Worm (Caenorhabditis elegans) whole organism, L2 larva: ENCODE results near the gene Y57A10C.9.

Experiments
- fos-1 ChIP-seq: fragments of 150-350 bp; optimal IDR thresholded peaks from 2 replicates; lab custom pipeline; 2014; ENCODE audit warnings: missing biosample characterization, missing genetic modification characterization
- lsy-2 ChIP-seq, 2 experiments: fragments of 150-350 bp in 1 of 2; sonication (generic microtip) in 1 of 2; optimal IDR thresholded peaks; 2 replicates each; lab custom pipeline; 2014 to 2017; ENCODE audit warnings: missing biosample characterization in 2 of 2, missing genetic modification characterization in 2 of 2
- nhr-10 ChIP-seq: sonication (generic microtip); optimal IDR thresholded peaks from 2 replicates; lab custom pipeline; 2017; ENCODE audit warnings: missing biosample characterization, missing genetic modification characterization
- nhr-11 ChIP-seq: fragments of 150-350 bp; optimal IDR thresholded peaks from 2 replicates; lab custom pipeline; 2014; ENCODE audit warnings: missing biosample characterization, missing genetic modification characterization
- nhr-12 ChIP-seq: fragments of 150-350 bp; optimal IDR thresholded peaks from 2 replicates; lab custom pipeline; 2014; ENCODE audit warnings: missing biosample characterization, missing genetic modification characterization
- nhr-237 ChIP-seq: fragments of 150-350 bp; optimal IDR thresholded peaks from 2 replicates; lab custom pipeline; 2014; ENCODE audit warnings: missing biosample characterization, missing genetic modification characterization
- nhr-25 ChIP-seq: fragments of 150-350 bp; sonication (generic microtip); optimal IDR thresholded peaks from 3 replicates; lab custom pipeline; 2014; ENCODE audit warnings: missing biosample characterization, missing genetic modification characterization
- sem-4 ChIP-seq: fragments of 150-350 bp; optimal IDR thresholded peaks from 2 replicates; lab custom pipeline; 2014; ENCODE audit warnings: missing biosample characterization, missing genetic modification reagents, missing genetic modification characterization
- skn-1 ChIP-seq: sonication (generic microtip); optimal IDR thresholded peaks from 2 replicates; lab custom pipeline; 2017; ENCODE audit warnings: missing biosample characterization, missing genetic modification characterization
- snpc-4 ChIP-seq: fragments of 150-350 bp; optimal IDR thresholded peaks from 2 replicates; lab custom pipeline; 2014; ENCODE audit warnings: missing biosample characterization, missing genetic modification characterization
- ztf-1 ChIP-seq: fragments of 200-800 bp; sonication (Bioruptor generic); conservative IDR thresholded peaks from 2 replicates; pipeline ENCODE4 v1.3.6; 2022; ENCODE audit warnings: missing genetic modification characterization, missing compliant biosample characterization

- TF ChIP-seq nhr-237 (tag; lab: Kevin White, UChicago) (no peak), nhr-12 (tag; lab: Kevin White, UChicago) (no peak), sem-4 (no peak), skn-1 (tag; lab: Kevin White, UChicago) (no peak), nhr-25 (tag; lab: Kevin White, UChicago) (no peak), ztf-1 (GFP tag; lab: Robert Waterston, UW) (no peak), nhr-10 (no peak), fos-1 (no peak), lsy-2 (tag; optimal IDR thresholded peaks at IDR 0.05; lab: Kevin White, UChicago) (no peak), nhr-11 (no peak), snpc-4 (tag; lab: Kevin White, UChicago) (no peak)
These were observed 3.0 kb downstream of the Y57A10C.9 start for ce11 chrII:12435202-12435872.
